Worm (Caenorhabditis elegans) whole organism, young adult: ENCODE results near the gene myrf-1.
A peak's percentile ranks its signal among the peaks of the same experiment; 100 is the strongest.

Source experiments
- C06A6.2 ChIP-seq: fragments of 200-800 bp; sonication (Bioruptor generic); conservative IDR thresholded peaks from 2 replicates; pipeline ENCODE4 v1.3.6; 2022; ENCODE audit warnings: missing genetic modification characterization, missing compliant biosample characterization
- F52B5.7 ChIP-seq: sonication (generic microtip); optimal IDR thresholded peaks from 2 replicates; lab custom pipeline; 2016; ENCODE audit warnings: mild to moderate bottlenecking, missing genetic modification characterization, missing compliant biosample characterization
- F55B11.4 ChIP-seq: sonication (generic microtip); optimal IDR thresholded peaks from 2 replicates; lab custom pipeline; 2016; ENCODE audit warnings: missing compliant biosample characterization, missing genetic modification characterization, borderline replicate concordance; ENCODE audit not compliant: insufficient read depth
- F57C9.4 ChIP-seq: sonication (generic microtip); optimal IDR thresholded peaks from 2 replicates; lab custom pipeline; 2017; ENCODE audit warnings: mild to moderate bottlenecking, missing genetic modification characterization, missing compliant biosample characterization
- T26A5.8 ChIP-seq: sonication (generic microtip); optimal IDR thresholded peaks from 2 replicates; lab custom pipeline; 2016; ENCODE audit warnings: missing genetic modification characterization, missing compliant biosample characterization
- Y53G8AR.9 ChIP-seq: fragments of 200-800 bp; sonication (Bioruptor generic); conservative IDR thresholded peaks from 2 replicates; pipeline ENCODE4 v1.3.6; 2022; ENCODE audit warnings: missing genetic modification reagents, missing genetic modification characterization, missing compliant biosample characterization
- Y79H2A.3 ChIP-seq: fragments of 200-800 bp; sonication (Bioruptor generic); conservative IDR thresholded peaks from 2 replicates; pipeline ENCODE4 v1.3.6; 2022; ENCODE audit warnings: missing genetic modification reagents, missing genetic modification characterization, missing compliant biosample characterization
- Y95B8A.8 ChIP-seq: fragments of 200-800 bp; sonication (Bioruptor generic); IDR thresholded peaks from 2 replicates; pipeline ENCODE4 v1.3.6; 2022; ENCODE audit warnings: missing genetic modification reagents, missing genetic modification characterization, missing compliant biosample characterization
- aptf-3 ChIP-seq: fragments of 200-800 bp; sonication (Bioruptor generic); IDR thresholded peaks from 2 replicates; pipeline ENCODE4 v1.3.6; 2022; ENCODE audit warnings: missing genetic modification characterization, missing compliant biosample characterization
- athp-1 ChIP-seq: sonication (generic microtip); optimal IDR thresholded peaks from 2 replicates; lab custom pipeline; 2017; ENCODE audit warnings: mild to moderate bottlenecking, missing genetic modification characterization, missing compliant biosample characterization
- bed-2 ChIP-seq: fragments of 200-800 bp; sonication (Bioruptor generic); IDR thresholded peaks from 2 replicates; pipeline ENCODE4 v1.3.6; 2022; ENCODE audit warnings: missing genetic modification reagents, missing genetic modification characterization, missing compliant biosample characterization
- ccch-3 ChIP-seq: fragments of 200-800 bp; sonication (Bioruptor generic); optimal IDR thresholded peaks from 2 replicates; lab custom pipeline; 2018; ENCODE audit warnings: mild to moderate bottlenecking, missing genetic modification characterization, missing compliant biosample characterization
- ceh-58 ChIP-seq: fragments of 200-800 bp; sonication (Bioruptor generic); IDR thresholded peaks from 2 replicates; pipeline ENCODE4 v1.3.6; 2022; ENCODE audit warnings: missing genetic modification characterization, missing compliant biosample characterization
- ceh-91 ChIP-seq: fragments of 200-800 bp; sonication (Bioruptor generic); IDR thresholded peaks from 2 replicates; pipeline ENCODE4 v1.3.6; 2022; ENCODE audit warnings: missing genetic modification reagents, missing genetic modification characterization, missing compliant biosample characterization
- die-1 ChIP-seq: sonication (generic microtip); optimal IDR thresholded peaks from 2 replicates; lab custom pipeline; 2016; ENCODE audit warnings: missing genotype, mild to moderate bottlenecking, missing genetic modification characterization, missing compliant biosample characterization
- dpl-1 ChIP-seq: fragments of 150-350 bp; optimal IDR thresholded peaks from 2 replicates; lab custom pipeline; 2014; ENCODE audit warnings: missing biosample characterization, missing genetic modification reagents, missing genetic modification characterization
- egrh-3 ChIP-seq: fragments of 200-800 bp; sonication (Bioruptor generic); IDR thresholded peaks from 2 replicates; pipeline ENCODE4 v1.3.6; 2022; ENCODE audit warnings: missing genetic modification reagents, missing genetic modification characterization, missing compliant biosample characterization
- ekl-4 ChIP-seq: fragments of 200-800 bp; sonication (Bioruptor generic); IDR thresholded peaks from 2 replicates; pipeline ENCODE4 v1.3.6; 2022; ENCODE audit warnings: missing genetic modification reagents, missing genetic modification characterization, missing compliant biosample characterization
- hlh-26 ChIP-seq: fragments of 200-800 bp; sonication (Bioruptor generic); conservative IDR thresholded peaks from 2 replicates; pipeline ENCODE4 v1.3.6; 2022; ENCODE audit warnings: missing genetic modification reagents, missing genetic modification characterization, missing compliant biosample characterization
- hmg-1.2 ChIP-seq: fragments of 200-800 bp; sonication (Bioruptor generic); IDR thresholded peaks from 2 replicates; pipeline ENCODE4 v1.3.6; 2022; ENCODE audit warnings: missing genetic modification reagents, missing genetic modification characterization, missing compliant biosample characterization
- hmg-20 ChIP-seq: fragments of 200-800 bp; sonication (Bioruptor generic); IDR thresholded peaks from 2 replicates; pipeline ENCODE4 v1.3.6; 2022; ENCODE audit warnings: missing genetic modification reagents, missing genetic modification characterization, missing compliant biosample characterization
- hrde-1 ChIP-seq: sonication (generic microtip); optimal IDR thresholded peaks from 2 replicates; lab custom pipeline; 2016; ENCODE audit warnings: missing genetic modification characterization, mild to moderate bottlenecking, missing compliant biosample characterization, moderate library complexity, missing genotype, missing genetic modification reagents, borderline replicate concordance
- hsf-1 ChIP-seq: fragments of 200-800 bp; sonication (Bioruptor generic); IDR thresholded peaks from 2 replicates; pipeline ENCODE4 v1.3.6; 2022; ENCODE audit warnings: missing genetic modification reagents, missing genetic modification characterization, missing compliant biosample characterization
- let-526 ChIP-seq: fragments of 200-800 bp; sonication (Bioruptor generic); IDR thresholded peaks from 2 replicates; pipeline ENCODE4 v1.3.6; 2022; ENCODE audit warnings: missing genetic modification reagents, missing genetic modification characterization, missing compliant biosample characterization
- lin-40 ChIP-seq: sonication (generic microtip); optimal IDR thresholded peaks from 2 replicates; lab custom pipeline; 2016; ENCODE audit warnings: missing genetic modification characterization, mild to moderate bottlenecking, missing compliant biosample characterization, missing genotype, missing genetic modification reagents
- lin-54 ChIP-seq: fragments of 200-800 bp; sonication (Bioruptor generic); optimal IDR thresholded peaks from 2 replicates; lab custom pipeline; 2018; ENCODE audit warnings: mild to moderate bottlenecking, missing genetic modification characterization, missing compliant biosample characterization
- madf-3 ChIP-seq: fragments of 200-800 bp; sonication (Bioruptor generic); IDR thresholded peaks from 2 replicates; pipeline ENCODE4 v1.3.6; 2022; ENCODE audit warnings: missing genetic modification reagents, missing genetic modification characterization, missing compliant biosample characterization
- madf-6 ChIP-seq: fragments of 200-800 bp; sonication (Bioruptor generic); IDR thresholded peaks from 2 replicates; pipeline ENCODE4 v1.3.6; 2022; ENCODE audit warnings: missing genetic modification reagents, missing genetic modification characterization, missing compliant biosample characterization
- madf-8 ChIP-seq: fragments of 200-800 bp; sonication (Bioruptor generic); conservative IDR thresholded peaks from 2 replicates; pipeline ENCODE4 v1.3.6; 2022; ENCODE audit warnings: missing genetic modification reagents, missing genetic modification characterization, missing compliant biosample characterization
- mes-4 ChIP-seq: sonication (generic microtip); optimal IDR thresholded peaks from 2 replicates; lab custom pipeline; 2016; ENCODE audit warnings: missing genotype, missing genetic modification characterization, missing compliant biosample characterization
- nfya-1 ChIP-seq: sonication (generic microtip); optimal IDR thresholded peaks from 2 replicates; lab custom pipeline; 2017; ENCODE audit warnings: antibody characterized with exemption, missing compliant biosample characterization, missing genetic modification characterization, borderline replicate concordance; ENCODE audit not compliant: insufficient read depth
- nfyb-1 ChIP-seq: fragments of 200-800 bp; sonication (Bioruptor generic); IDR thresholded peaks from 2 replicates; pipeline ENCODE4 v1.3.6; 2022; ENCODE audit warnings: missing genetic modification reagents, missing genetic modification characterization, missing compliant biosample characterization
- nhr-179 ChIP-seq: sonication (generic microtip); optimal IDR thresholded peaks from 2 replicates; lab custom pipeline; 2016; ENCODE audit warnings: mild to moderate bottlenecking, missing genetic modification characterization, missing compliant biosample characterization
- nhr-27 ChIP-seq: fragments of 200-800 bp; sonication (Bioruptor generic); optimal IDR thresholded peaks from 2 replicates; lab custom pipeline; 2018; ENCODE audit warnings: mild to moderate bottlenecking, missing genetic modification characterization, moderate library complexity, missing compliant biosample characterization
- nhr-80 ChIP-seq: sonication (generic microtip); optimal IDR thresholded peaks from 2 replicates; lab custom pipeline; 2016; ENCODE audit warnings: missing genetic modification characterization, missing compliant biosample characterization
- pha-4 ChIP-seq: fragments of 150-350 bp; sonication (generic microtip); optimal IDR thresholded peaks from 2 replicates; lab custom pipeline; 2014; ENCODE audit warnings: missing biosample characterization, missing genetic modification reagents, missing genetic modification characterization
- repo-1 ChIP-seq: sonication (generic microtip); optimal IDR thresholded peaks from 2 replicates; lab custom pipeline; 2017; ENCODE audit warnings: mild to moderate bottlenecking, missing genetic modification characterization, missing compliant biosample characterization
- sdz-38 ChIP-seq: sonication (generic microtip); optimal IDR thresholded peaks from 2 replicates; lab custom pipeline; 2016; ENCODE audit warnings: missing genotype, missing genetic modification characterization, missing compliant biosample characterization
- sea-2 ChIP-seq: fragments of 200-800 bp; sonication (Bioruptor generic); IDR thresholded peaks from 2 replicates; pipeline ENCODE4 v1.3.6; 2022; ENCODE audit warnings: missing genetic modification characterization, missing compliant biosample characterization
- snpc-1.1 ChIP-seq: sonication (generic microtip); optimal IDR thresholded peaks from 2 replicates; lab custom pipeline; 2017; ENCODE audit warnings: missing genetic modification characterization, mild to moderate bottlenecking, missing compliant biosample characterization, antibody characterized with exemption, moderate library complexity, missing genotype, missing genetic modification reagents; ENCODE audit not compliant: insufficient read depth
- snpc-1.3 ChIP-seq: sonication (generic microtip); optimal IDR thresholded peaks from 2 replicates; lab custom pipeline; 2017; ENCODE audit warnings: missing genetic modification characterization, mild to moderate bottlenecking, missing compliant biosample characterization, antibody characterized with exemption, moderate library complexity, missing genotype, missing genetic modification reagents; ENCODE audit not compliant: insufficient read depth
- snpc-4 ChIP-seq, 5 experiments: fragments of 150-350 bp in 1 of 5; sonication (generic microtip) in 4 of 5; optimal IDR thresholded peaks; 2 replicates each; lab custom pipeline; 2014 to 2018; ENCODE audit warnings: missing genetic modification characterization in 5 of 5, missing biosample characterization in 3 of 5, antibody characterized with exemption in 2 of 5, mild to moderate bottlenecking in 2 of 5, missing compliant biosample characterization in 2 of 5, missing genotype in 2 of 5, moderate library complexity in 2 of 5, missing genetic modification reagents in 1 of 5
- unc-130 ChIP-seq: sonication (generic microtip); optimal IDR thresholded peaks from 2 replicates; lab custom pipeline; 2016; ENCODE audit warnings: missing genetic modification reagents, missing genetic modification characterization, missing compliant biosample characterization
- unc-62 ChIP-seq: fragments of 150-350 bp; optimal IDR thresholded peaks from 2 replicates; lab custom pipeline; 2014; ENCODE audit warnings: missing biosample characterization, missing genetic modification reagents, missing genetic modification characterization
- ztf-25 ChIP-seq: fragments of 200-800 bp; sonication (Bioruptor generic); IDR thresholded peaks from 2 replicates; pipeline ENCODE4 v1.3.6; 2022; ENCODE audit warnings: missing genetic modification reagents, missing genetic modification characterization, missing compliant biosample characterization
- ztf-28 ChIP-seq: fragments of 200-800 bp; sonication (Bioruptor generic); IDR thresholded peaks from 2 replicates; pipeline ENCODE4 v1.3.6; 2022; ENCODE audit warnings: missing genetic modification reagents, missing genetic modification characterization, missing compliant biosample characterization

The myrf-1 gene

DNA sequence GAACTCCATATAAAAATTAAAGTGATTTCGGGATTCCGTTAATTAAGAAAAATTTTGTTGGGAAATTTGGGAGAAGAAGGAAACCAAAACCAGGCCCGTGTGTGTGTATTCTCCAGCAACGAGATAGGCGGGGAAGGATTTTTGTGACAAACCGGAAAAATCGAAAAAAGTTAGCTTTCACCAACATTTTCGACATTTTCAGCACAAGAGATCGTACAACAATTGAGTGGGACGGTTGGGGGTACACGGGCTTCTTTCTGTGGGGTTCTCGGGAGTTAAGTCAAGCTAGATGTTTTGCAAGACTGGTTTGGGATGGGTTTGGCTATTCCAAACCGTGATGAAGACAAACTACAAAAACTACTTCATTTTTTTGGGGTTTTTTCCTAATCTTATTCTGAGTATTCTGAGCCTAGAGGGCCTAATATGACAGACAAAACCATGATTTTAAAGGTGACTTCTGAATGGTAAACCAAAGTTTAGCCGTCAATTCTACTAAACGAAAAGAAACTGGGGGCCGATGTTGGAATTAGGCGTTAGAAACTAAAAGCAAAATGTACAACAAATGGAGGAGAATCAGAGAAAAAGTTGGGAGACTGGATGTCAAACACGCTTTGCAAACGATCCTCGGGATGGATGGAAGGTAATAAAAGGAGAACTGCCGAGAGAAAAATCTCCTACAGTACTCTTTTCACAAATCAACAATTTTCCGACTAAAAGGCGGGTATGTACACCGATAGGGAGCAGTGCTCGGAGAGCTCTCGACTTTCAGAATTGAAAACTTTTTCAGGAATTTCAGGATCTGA lies 40.5 kb upstream of the myrf-1 start (continued):
- TF ChIP-seq ceh-58 (0 out of 2 replicates have a peak, but pooled peaks have one; percentile 51), athp-1 (tag; lab: Kevin White, UChicago) (peak; percentile 57), unc-130 (no peak), snpc-1.1 (tag; lab: Kevin White, UChicago) (no peak), die-1 (tag; lab: Kevin White, UChicago) (no peak), madf-8 (GFP tag; lab: Robert Waterston, UW) (no peak), F57C9.4 (tag; lab: Kevin White, UChicago) (no peak), dpl-1 (GFP tag; lab: Kevin White, UChicago) (no peak), nfya-1 (tag; lab: Kevin White, UChicago) (no peak), aptf-3 (GFP tag; lab: Robert Waterston, UW) (no peak), nfyb-1 (GFP tag; lab: Robert Waterston, UW) (peak; percentile 75), hrde-1 (tag; lab: Kevin White, UChicago) (no peak), lin-40 (no peak), nhr-80 (tag; lab: Kevin White, UChicago) (no peak), hmg-1.2 (GFP tag; lab: Robert Waterston, UW) (peak; percentile 28; the same call in 1 of the 2 replicates), repo-1 (no peak), let-526 (GFP tag; lab: Robert Waterston, UW) (no peak), snpc-4 (GFP tag; optimal IDR thresholded peaks at IDR 0.05; lab: Kevin White, UChicago) (no peak), snpc-4 (tag; optimal IDR thresholded peaks at IDR 0.05; lab: Kevin White, UChicago) (no peak), pha-4 (tag; lab: Kevin White, UChicago) (no peak), sdz-38 (tag; lab: Kevin White, UChicago) (no peak), hmg-20 (no peak), nhr-27 (peak; percentile 9), Y79H2A.3 (no peak), F52B5.7 (tag; lab: Kevin White, UChicago) (peak; percentile 90), hsf-1 (GFP tag; lab: Robert Waterston, UW) (peak; percentile 57), Y95B8A.8 (GFP tag; lab: Robert Waterston, UW) (peak; percentile 16; the same call in 1 of the 2 replicates), mes-4 (tag; lab: Kevin White, UChicago) (no peak), madf-3 (GFP tag; lab: Robert Waterston, UW) (peak; percentile 18; the same call in 1 of the 2 replicates), nhr-179 (no peak), madf-6 (GFP tag; lab: Robert Waterston, UW) (peak; percentile 48; the same call in 1 of the 2 replicates), ccch-3 (GFP tag; lab: Kevin White, UChicago) (no peak), ztf-25 (no peak), egrh-3 (no peak), bed-2 (no peak), sea-2 (peak; percentile 72; the same call in 1 of the 2 replicates), hlh-26 (GFP tag; lab: Robert Waterston, UW) (no peak), F55B11.4 (tag; lab: Kevin White, UChicago) (no peak), ztf-28 (GFP tag; lab: Robert Waterston, UW) (peak; percentile 58; the same call in 1 of the 2 replicates), ceh-91 (no peak), C06A6.2 (GFP tag; lab: Robert Waterston, UW) (no peak; the same call in none of the 2 replicates), snpc-1.3 (tag; lab: Kevin White, UChicago) (no peak), lin-54 (GFP tag; lab: Kevin White, UChicago) (peak; percentile 4), unc-62 (GFP tag; lab: Kevin White, UChicago) (no peak), T26A5.8 (tag; lab: Kevin White, UChicago) (peak; percentile 43), ekl-4 (peak; percentile 48), Y53G8AR.9 (peak; percentile 44; the same call in 1 of the 2 replicates)
